Fruit fly (Drosophila melanogaster) S2 (cell line): ENCODE data around the gene CG15034.

Source experiments
- CG8478 ChIP-seq: fragments of >200 bp; optimal IDR thresholded peaks from 2 replicates; lab custom pipeline; 2018
- CTCF ChIP-seq, 2 experiments: fragments of >200 bp; optimal IDR thresholded peaks; 2 replicates each; lab custom pipeline; 2018

The CG15034 gene

dm6 chrX:7347406-7347805 lies at the start of gene CG15034:
Gene CG15034, minus strand, starts transcription at chrX:7347506.
- TF ChIP-seq CG8478 (lab: Kevin White, UChicago) = no peak
- TF ChIP-seq CTCF (optimal IDR thresholded peaks at IDR 0.05; lab: Kevin White, UChicago) = no peak

- TF ChIP-seq CTCF (optimal IDR thresholded peaks at IDR 0.05; lab: Kevin White, UChicago) (no peak), CG8478 (lab: Kevin White, UChicago) (no peak)
These were observed 35.6 kb upstream of the CG15034 start, which contains the start of gene CG42781 for dm6 chrX:7382890-7383289. Gene CG42781, minus strand, starts transcription at chrX:7382990.

- no peak for TF ChIP-seq CTCF (optimal IDR thresholded peaks at IDR 0.05; lab: Kevin White, UChicago)
- no peak for TF ChIP-seq CG8478 (lab: Kevin White, UChicago)
These were observed 32.3 kb upstream of the CG15034 start for dm6 chrX:7379569-7379968.

dm6 chrX:7377840-7378239 lies 30.5 kb upstream of the CG15034 start, which contains the start of gene CheA7a:
Gene CheA7a, plus strand, starts transcription at chrX:7378140.
- TF ChIP-seq CTCF (optimal IDR thresholded peaks at IDR 0.05; lab: Kevin White, UChicago) (no peak), CG8478 (lab: Kevin White, UChicago) (no peak)

- TF ChIP-seq CG8478 (lab: Kevin White, UChicago) = no peak
- no peak for TF ChIP-seq CTCF (optimal IDR thresholded peaks at IDR 0.05; lab: Kevin White, UChicago)
These were observed 25.2 kb upstream of the CG15034 start for dm6 chrX:7372475-7372874.

- TF ChIP-seq CTCF (optimal IDR thresholded peaks at IDR 0.05; lab: Kevin White, UChicago) (no peak), CG8478 (lab: Kevin White, UChicago) (no peak)
These were observed 21.1 kb upstream of the CG15034 start for dm6 chrX:7368361-7368760.

- no peak for TF ChIP-seq CG8478 (lab: Kevin White, UChicago)
- no peak for TF ChIP-seq CTCF (optimal IDR thresholded peaks at IDR 0.05; lab: Kevin White, UChicago)
These were observed 11.2 kb upstream of the CG15034 start, which contains the start of gene CG1999 for dm6 chrX:7358496-7358895. Gene CG1999, plus strand, starts transcription at chrX:7358796.

- peak; percentile 83 to 86 for TF ChIP-seq CTCF (optimal IDR thresholded peaks at IDR 0.05; lab: Kevin White, UChicago)
- TF ChIP-seq CG8478 (lab: Kevin White, UChicago) = no peak
These were observed 2.7 kb upstream of the CG15034 start for dm6 chrX:7349963-7350362.

- TF ChIP-seq CTCF (optimal IDR thresholded peaks at IDR 0.05; lab: Kevin White, UChicago) = no peak
- no peak for TF ChIP-seq CG8478 (lab: Kevin White, UChicago)
These were observed 4.3 kb downstream of the CG15034 start for dm6 chrX:7342998-7343397.

- no peak for TF ChIP-seq CG8478 (lab: Kevin White, UChicago)
- no peak for TF ChIP-seq CTCF (optimal IDR thresholded peaks at IDR 0.05; lab: Kevin White, UChicago)
These were observed 6.6 kb downstream of the CG15034 start for dm6 chrX:7340667-7341066.

dm6 chrX:7339610-7340326 lies 7.5 kb downstream of the CG15034 start:
- TF ChIP-seq CTCF (optimal IDR thresholded peaks at IDR 0.05; lab: Kevin White, UChicago) = no peak
- no peak for TF ChIP-seq CG8478 (lab: Kevin White, UChicago)

dm6 chrX:7338538-7338937 lies 8.8 kb downstream of the CG15034 start:
- TF ChIP-seq CG8478 (lab: Kevin White, UChicago) (no peak), CTCF (optimal IDR thresholded peaks at IDR 0.05; lab: Kevin White, UChicago) (no peak)

dm6 chrX:7337975-7338374 lies 9.3 kb downstream of the CG15034 start:
- TF ChIP-seq CTCF (optimal IDR thresholded peaks at IDR 0.05; lab: Kevin White, UChicago) (no peak), CG8478 (lab: Kevin White, UChicago) (no peak)

- no peak for TF ChIP-seq CG8478 (lab: Kevin White, UChicago)
- TF ChIP-seq CTCF (optimal IDR thresholded peaks at IDR 0.05; lab: Kevin White, UChicago) = no peak
These were observed 10.1 kb downstream of the CG15034 start, which contains the start of gene CBP for dm6 chrX:7336962-7337844. Gene CBP, plus strand, starts transcription at chrX:7337352.
